Worm (Caenorhabditis elegans) whole organism, L1 larva: ENCODE results near the gene glr-2.

Experiments used
- lir-3 ChIP-seq: sonication (generic microtip); optimal IDR thresholded peaks from 2 replicates; lab custom pipeline; 2016; ENCODE audit warnings: mild to moderate bottlenecking, missing genetic modification characterization, moderate library complexity, missing compliant biosample characterization; ENCODE audit not compliant: poor library complexity
- nhr-76 ChIP-seq: sonication (generic microtip); optimal IDR thresholded peaks from 2 replicates; lab custom pipeline; 2017; ENCODE audit warnings: missing biosample characterization, missing genetic modification characterization

DNA sequence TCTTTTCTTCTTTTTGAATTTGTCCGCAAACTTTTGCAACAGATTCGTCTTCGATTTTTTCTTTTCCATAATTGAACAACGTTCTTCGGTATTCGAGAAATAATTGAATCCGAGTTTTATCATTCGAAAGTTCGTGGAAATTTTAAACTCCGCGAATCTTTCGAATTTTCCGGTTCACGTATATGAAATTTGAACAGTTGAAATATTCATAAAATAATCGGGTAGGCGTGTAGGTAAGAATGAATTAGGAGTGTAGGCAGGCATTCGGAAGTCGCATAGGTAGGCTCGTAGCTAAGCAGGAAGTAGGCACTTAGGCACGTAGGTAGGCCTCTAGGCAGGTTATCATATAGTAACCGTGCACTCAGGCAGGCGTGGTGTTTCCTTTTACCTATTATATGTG is 6.6 kb downstream of the glr-2 start, which contains the start of gene B0280.11:
- TF ChIP-seq nhr-76 (tag; lab: Kevin White, UChicago) (no peak), lir-3 (tag; lab: Kevin White, UChicago) (no peak)
